Worm (Caenorhabditis elegans): Measurements from ENCODE around the gene mac-1.
A peak's percentile ranks its signal among the peaks of the same experiment; 100 is the strongest.

Gene mac-1

DNA sequence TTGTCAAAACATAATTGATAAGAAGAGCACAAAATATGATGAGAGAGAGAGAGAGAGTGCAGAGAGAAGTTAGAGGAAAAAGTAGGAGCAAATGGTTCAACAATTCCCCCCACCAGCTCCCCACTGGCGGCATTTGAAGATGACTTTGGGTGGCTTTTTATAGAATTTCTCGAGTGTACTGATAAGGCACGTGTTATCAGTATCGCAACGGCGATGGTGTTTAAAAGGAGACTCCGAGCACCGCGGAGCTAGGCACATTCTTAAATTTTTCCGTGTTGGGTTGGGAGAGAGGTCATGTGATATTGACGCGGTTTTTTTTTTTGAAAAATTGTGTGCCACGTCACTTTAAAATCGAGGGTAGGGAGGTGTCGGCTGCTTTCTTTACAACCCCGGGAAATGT lies 22.2 kb downstream of the mac-1 start (continued):
- TF ChIP-seq nhr-129 (tag; optimal IDR thresholded peaks at IDR 0.05) (peak; percentile 18), gmeb-1 (tag; optimal IDR thresholded peaks at IDR 0.05) (peak; percentile 55), sma-9 (GFP tag; optimal IDR thresholded peaks at IDR 0.05) (peak; percentile 77), sma-9 (tag; optimal IDR thresholded peaks at IDR 0.05) (no peak), zag-1 (tag; optimal IDR thresholded peaks at IDR 0.05) (no peak), lin-39 (tag; optimal IDR thresholded peaks at IDR 0.05) (no peak), ZK546.5 (tag; optimal IDR thresholded peaks at IDR 0.05) (no peak), lin-11 (tag; optimal IDR thresholded peaks at IDR 0.05) (no peak), elt-1 (tag; optimal IDR thresholded peaks at IDR 0.05) (no peak), F13H6.1 (tag; optimal IDR thresholded peaks at IDR 0.05) (peak; percentile 27), peb-1 (tag; optimal IDR thresholded peaks at IDR 0.05) (no peak), ceh-82 (tag; optimal IDR thresholded peaks at IDR 0.05) (no peak), skn-1 (tag; optimal IDR thresholded peaks at IDR 0.05) (peak; percentile 25), egl-27 (tag; optimal IDR thresholded peaks at IDR 0.05) (no peak), nhr-21 (tag; optimal IDR thresholded peaks at IDR 0.05) (no peak), crh-2 (tag; optimal IDR thresholded peaks at IDR 0.05) (peak; percentile 82), lin-13 (GFP tag; optimal IDR thresholded peaks at IDR 0.05) (peak; percentile 28), nhr-6 (tag; optimal IDR thresholded peaks at IDR 0.05) (no peak), C34F6.9 (tag; optimal IDR thresholded peaks at IDR 0.05) (no peak), fos-1 (tag; optimal IDR thresholded peaks at IDR 0.05) (peak; percentile 58), unc-62 (GFP tag; optimal IDR thresholded peaks at IDR 0.05) (no peak), sma-3 (GFP tag; optimal IDR thresholded peaks at IDR 0.05) (peak; percentile 36), snpc-4 (tag; optimal IDR thresholded peaks at IDR 0.05) (no peak)

DNA sequence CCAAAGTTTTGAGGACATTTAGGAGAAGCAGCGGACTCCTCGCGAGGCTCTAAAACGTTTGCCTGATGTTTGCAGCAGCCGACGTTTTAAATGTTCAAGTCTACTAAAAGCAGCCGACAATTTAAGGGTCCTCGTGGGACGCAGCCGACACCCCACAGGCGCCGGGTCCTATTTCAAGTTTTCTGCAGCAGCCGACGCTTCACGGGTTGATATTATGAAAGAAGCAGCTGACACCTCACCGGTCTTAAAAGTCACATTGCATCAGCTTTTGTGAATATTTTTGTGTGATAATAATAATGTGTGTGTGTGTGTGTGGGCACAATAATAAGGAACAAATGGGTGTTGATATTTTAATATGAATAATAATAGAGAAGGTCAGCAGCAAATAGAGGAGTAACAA lies 22.8 kb downstream of the mac-1 start:
- TF ChIP-seq ztf-1 (GFP tag; conservative IDR thresholded peaks at IDR 0.05): no peak
- no peak for TF ChIP-seq lsy-2 (tag; optimal IDR thresholded peaks at IDR 0.05)
- TF ChIP-seq C34F6.9 (tag; optimal IDR thresholded peaks at IDR 0.05): no peak
- no peak for TF ChIP-seq unc-62 (GFP tag; optimal IDR thresholded peaks at IDR 0.05)
- TF ChIP-seq ama-1 (optimal IDR thresholded peaks at IDR 0.05): no peak
- TF ChIP-seq alr-1 (tag; optimal IDR thresholded peaks at IDR 0.05): no peak
- TF ChIP-seq unc-55 (GFP tag; optimal IDR thresholded peaks at IDR 0.05): no peak
- no peak for TF ChIP-seq mdl-1 (tag; optimal IDR thresholded peaks at IDR 0.05)
- TF ChIP-seq snpc-4 (tag; optimal IDR thresholded peaks at IDR 0.05): no peak
- TF ChIP-seq nhr-25 (tag; optimal IDR thresholded peaks at IDR 0.05): no peak
- TF ChIP-seq crh-2 (tag; optimal IDR thresholded peaks at IDR 0.05): no peak
- TF ChIP-seq blmp-1 (tag; optimal IDR thresholded peaks at IDR 0.05; ENCODE audit: insufficient read depth): no peak
- TF ChIP-seq lin-13 (GFP tag; optimal IDR thresholded peaks at IDR 0.05): no peak
- TF ChIP-seq nhr-237 (tag; optimal IDR thresholded peaks at IDR 0.05): no peak
- TF ChIP-seq unc-39 (tag; optimal IDR thresholded peaks at IDR 0.05): no peak
- no peak for TF ChIP-seq elt-3 (tag; optimal IDR thresholded peaks at IDR 0.05)

DNA sequence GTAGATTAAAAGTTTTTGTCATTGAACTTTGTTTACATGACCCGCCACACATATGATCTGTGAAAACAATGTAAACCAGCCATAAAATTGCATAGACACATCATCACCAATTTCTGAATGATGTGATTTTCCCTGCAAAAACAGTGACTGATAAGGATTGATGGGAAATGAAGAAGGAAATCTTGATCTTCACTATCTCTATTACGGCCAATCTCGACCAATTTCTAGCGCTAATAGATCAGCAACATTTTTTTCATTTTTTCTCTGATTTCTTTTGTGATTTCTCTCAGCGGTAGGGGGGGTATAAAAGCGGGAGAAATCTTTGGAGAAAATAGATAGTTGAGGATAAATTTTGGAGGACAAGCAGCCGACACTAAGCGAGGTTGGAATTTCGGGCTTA lies 23.4 kb downstream of the mac-1 start:
- TF ChIP-seq nhr-237 (tag; optimal IDR thresholded peaks at IDR 0.05) (no peak), nhr-21 (tag; optimal IDR thresholded peaks at IDR 0.05) (peak; percentile 7), lin-39 (tag; optimal IDR thresholded peaks at IDR 0.05) (no peak), blmp-1 (tag; optimal IDR thresholded peaks at IDR 0.05; ENCODE audit: insufficient read depth) (no peak)

- TF ChIP-seq ztf-4 (tag; optimal IDR thresholded peaks at IDR 0.05): no peak
- TF ChIP-seq Y55F3AM.14 (GFP tag; optimal IDR thresholded peaks at IDR 0.05): no peak
- TF ChIP-seq mdl-1 (tag; optimal IDR thresholded peaks at IDR 0.05): no peak
- TF ChIP-seq lin-13 (GFP tag; optimal IDR thresholded peaks at IDR 0.05): no peak
- TF ChIP-seq nhr-10 (tag; optimal IDR thresholded peaks at IDR 0.05): no peak
- peak; percentile 68 for TF ChIP-seq elt-1 (tag; optimal IDR thresholded peaks at IDR 0.05)
- TF ChIP-seq gmeb-1 (tag; optimal IDR thresholded peaks at IDR 0.05): no peak
- TF ChIP-seq egl-27 (tag; optimal IDR thresholded peaks at IDR 0.05): no peak
- no peak for TF ChIP-seq nhr-237 (tag; optimal IDR thresholded peaks at IDR 0.05)
- no peak for TF ChIP-seq nhr-11 (tag; optimal IDR thresholded peaks at IDR 0.05)
- TF ChIP-seq sma-9 (GFP tag; optimal IDR thresholded peaks at IDR 0.05): peak; percentile 41
- TF ChIP-seq sma-9 (tag; optimal IDR thresholded peaks at IDR 0.05): no peak
- TF ChIP-seq ztf-1 (GFP tag; conservative IDR thresholded peaks at IDR 0.05): no peak
- no peak for TF ChIP-seq blmp-1 (tag; optimal IDR thresholded peaks at IDR 0.05; ENCODE audit: insufficient read depth)
- TF ChIP-seq mab-5 (tag; optimal IDR thresholded peaks at IDR 0.05): no peak
- no peak for TF ChIP-seq skn-1 (tag; optimal IDR thresholded peaks at IDR 0.05)
- no peak for TF ChIP-seq unc-62 (GFP tag; optimal IDR thresholded peaks at IDR 0.05)
- no peak for TF ChIP-seq crh-2 (tag; optimal IDR thresholded peaks at IDR 0.05)
- no peak for TF ChIP-seq ztf-11 (tag; optimal IDR thresholded peaks at IDR 0.05)
- no peak for TF ChIP-seq F13H6.1 (tag; optimal IDR thresholded peaks at IDR 0.05)
- no peak for TF ChIP-seq lin-39 (tag; optimal IDR thresholded peaks at IDR 0.05)
- TF ChIP-seq dmd-4 (tag; optimal IDR thresholded peaks at IDR 0.05): no peak
- no peak for TF ChIP-seq ceh-82 (tag; optimal IDR thresholded peaks at IDR 0.05)
- peak; percentile 30 for TF ChIP-seq ceh-16 (tag; optimal IDR thresholded peaks at IDR 0.05)
- no peak for TF ChIP-seq alr-1 (tag; optimal IDR thresholded peaks at IDR 0.05)
- TF ChIP-seq nhr-77 (tag; optimal IDR thresholded peaks at IDR 0.05): no peak
- TF ChIP-seq R02D3.7 (tag; optimal IDR thresholded peaks at IDR 0.05): no peak
Observed at ce11 chrII:13293502-13293901, 27.2 kb downstream of the mac-1 start.

Measured in whole organism, L2 larva.